Fruit fly (Drosophila melanogaster) whole organism, wandering third instar larva: ENCODE measurements around the gene CG42577.

ENCODE experiments used
- Hr78 ChIP-seq: fragments of >200 bp; optimal IDR thresholded peaks from 2 replicates; lab custom pipeline; 2017; ENCODE audit warnings: missing biosample characterization, missing genetic modification characterization
- Hr83 ChIP-seq: fragments of 200-300 bp; sonication (Bioruptor generic); optimal IDR thresholded peaks from 2 replicates; lab custom pipeline; 2016; ENCODE audit warnings: missing biosample characterization, mild to moderate bottlenecking, missing genetic modification characterization, moderate library complexity; ENCODE audit not compliant: poor library complexity, severe bottlenecking
- Jra ChIP-seq: sonication (Bioruptor generic); optimal IDR thresholded peaks from 2 replicates; lab custom pipeline; 2016; ENCODE audit warnings: missing biosample characterization, missing genetic modification characterization
- Mio ChIP-seq: sonication (Bioruptor generic); optimal IDR thresholded peaks from 2 replicates; lab custom pipeline; 2016; ENCODE audit warnings: missing biosample characterization, missing genetic modification characterization
- N ChIP-seq: fragments of >200 bp; optimal IDR thresholded peaks from 2 replicates; lab custom pipeline; 2018; ENCODE audit warnings: missing biosample characterization, missing external identifiers, missing genetic modification characterization
- OdsH ChIP-seq: fragments of 200-800 bp; sonication (Bioruptor generic); optimal IDR thresholded peaks from 2 replicates; lab custom pipeline; 2016; ENCODE audit warnings: missing biosample characterization, mild to moderate bottlenecking, missing genetic modification characterization
- Sp1 ChIP-seq: fragments of 200-800 bp; sonication (Bioruptor generic); optimal IDR thresholded peaks from 3 replicates; lab custom pipeline; 2019; ENCODE audit warnings: missing biosample characterization, mild to moderate bottlenecking, missing genetic modification characterization, moderate library complexity
- brk ChIP-seq: fragments of 200-800 bp; sonication (Bioruptor generic); optimal IDR thresholded peaks from 2 replicates; lab custom pipeline; 2016; ENCODE audit warnings: missing biosample characterization, mild to moderate bottlenecking, missing genetic modification characterization
- dmrt93B ChIP-seq: fragments of 200-800 bp; sonication (Bioruptor generic); optimal IDR thresholded peaks from 2 replicates; lab custom pipeline; 2018; ENCODE audit warnings: missing biosample characterization, mild to moderate bottlenecking, missing genetic modification characterization
- foxo ChIP-seq, 2 experiments: fragments of 200-800 bp; sonication (Bioruptor generic); optimal IDR thresholded peaks; 2 replicates in 1 of 2; 3 replicates in 1 of 2; lab custom pipeline; 2016 to 2017; ENCODE audit warnings: missing biosample characterization in 2 of 2, missing genetic modification characterization in 2 of 2
- h ChIP-seq: fragments of 200-800 bp; sonication (Bioruptor generic); optimal IDR thresholded peaks from 3 replicates; lab custom pipeline; 2016; ENCODE audit warnings: missing biosample characterization, mild to moderate bottlenecking, missing genetic modification characterization
- jim ChIP-seq: fragments of 175-275, 200-325 bp; sonication (Bioruptor generic); optimal IDR thresholded peaks from 2 replicates; lab custom pipeline; 2016; ENCODE audit warnings: missing biosample characterization, mild to moderate bottlenecking, missing genetic modification characterization
- pan ChIP-seq: fragments of >200 bp; optimal IDR thresholded peaks from 2 replicates; lab custom pipeline; 2017
- psq ChIP-seq: fragments of 200-800 bp; sonication (Bioruptor generic); optimal IDR thresholded peaks from 3 replicates; lab custom pipeline; 2017; ENCODE audit warnings: missing biosample characterization, mild to moderate bottlenecking, missing genetic modification characterization, moderate library complexity
- rgr ChIP-seq: fragments of 200-800 bp; sonication (Bioruptor generic); optimal IDR thresholded peaks from 3 replicates; lab custom pipeline; 2016; ENCODE audit warnings: missing biosample characterization, mild to moderate bottlenecking, missing genetic modification characterization
- sage ChIP-seq: fragments of 200-800 bp; sonication (Bioruptor generic); optimal IDR thresholded peaks from 2 replicates; lab custom pipeline; 2016; ENCODE audit warnings: missing biosample characterization, mild to moderate bottlenecking, missing genetic modification characterization
- sv ChIP-seq: fragments of 200-800 bp; sonication (Bioruptor generic); optimal IDR thresholded peaks from 3 replicates; lab custom pipeline; 2016; ENCODE audit warnings: missing biosample characterization, missing genetic modification characterization
- usp ChIP-seq: fragments of >200 bp; optimal IDR thresholded peaks from 2 replicates; lab custom pipeline; 2017; ENCODE audit warnings: missing biosample characterization, missing genetic modification characterization

Gene CG42577

dm6 chrX:20269669-20270068 is 10.6 kb downstream of the CG42577 start, which contains the start of gene Inx6:
Inx6 (minus strand) TSS chrX:20269769.
- TF ChIP-seq Hr83 (GFP tag; lab: Kevin White, UChicago) = no peak
- TF ChIP-seq pan = no peak
- TF ChIP-seq brk (GFP tag; lab: Kevin White, UChicago) = no peak
- TF ChIP-seq Jra = no peak
- TF ChIP-seq sv = no peak
- TF ChIP-seq jim (GFP tag; lab: Kevin White, UChicago) = no peak
- no peak for TF ChIP-seq Mio
- no peak for TF ChIP-seq dmrt93B (GFP tag; lab: Kevin White, UChicago)
- no peak for TF ChIP-seq OdsH
- TF ChIP-seq foxo (GFP tag; optimal IDR thresholded peaks at IDR 0.05; lab: Kevin White, UChicago) = no peak
- no peak for TF ChIP-seq N (GFP tag; lab: Kevin White, UChicago)
- no peak for TF ChIP-seq Hr78
- TF ChIP-seq usp (GFP tag; lab: Kevin White, UChicago) = no peak
- no peak for TF ChIP-seq psq (GFP tag; lab: Kevin White, UChicago)
- TF ChIP-seq rgr = no peak
- no peak for TF ChIP-seq Sp1 (GFP tag; lab: Kevin White, UChicago)
- no peak for TF ChIP-seq h (GFP tag; lab: Kevin White, UChicago)
- no peak for TF ChIP-seq sage (GFP tag; lab: Kevin White, UChicago)
